Worm (Caenorhabditis elegans): ENCODE data around the gene str-103.

DNA sequence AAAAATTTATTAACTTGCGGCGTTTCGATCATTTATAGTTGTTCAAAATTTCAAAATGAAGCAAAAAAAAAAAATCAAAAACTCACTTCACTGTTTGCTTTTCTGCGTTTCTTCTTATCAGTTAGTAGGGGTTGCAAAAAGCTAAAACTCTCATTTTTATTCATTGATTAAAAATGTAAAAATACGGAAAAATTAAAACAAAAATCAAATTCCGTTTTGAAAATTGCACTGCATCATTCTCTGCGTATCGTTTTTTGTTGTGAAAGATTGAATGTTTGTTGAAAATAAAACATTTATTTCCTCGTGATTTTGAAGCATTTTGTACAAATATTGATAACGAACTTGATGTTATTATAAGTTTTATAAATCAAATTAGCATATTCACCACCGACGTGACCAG is 10.6 kb upstream of the str-103 start:
- TF ChIP-seq alr-1 (tag; optimal IDR thresholded peaks at IDR 0.05) (no peak), egl-27 (tag; optimal IDR thresholded peaks at IDR 0.05) (no peak), mab-5 (tag; optimal IDR thresholded peaks at IDR 0.05) (no peak), unc-39 (tag; optimal IDR thresholded peaks at IDR 0.05) (no peak), unc-62 (GFP tag; optimal IDR thresholded peaks at IDR 0.05) (no peak)
